Fruit fly (Drosophila melanogaster): Measurements from ENCODE around the gene Lint-O.

Lint-O gene

dm6 chrX:2704134-2704773, 5.8 kb downstream of the Lint-O start, which contains the start of gene eIF2Bbeta (continued):
- TF ChIP-seq corto (GFP tag; optimal IDR thresholded peaks at IDR 0.05): no peak
- TF ChIP-seq Scr (GFP tag; IDR thresholded peaks at IDR 0.05; ENCODE audit: partially characterized antibody): 0 out of 2 replicates have a peak, but pooled peaks have one; percentile 21
- no peak for TF ChIP-seq unpg (GFP tag; optimal IDR thresholded peaks at IDR 0.05)
- no peak for TF ChIP-seq jumu (GFP tag; optimal IDR thresholded peaks at IDR 0.05)
- no peak for TF ChIP-seq Poxn (GFP tag; IDR thresholded peaks at IDR 0.05)
- 0 out of 2 replicates have a peak, but pooled peaks have one; percentile 3 for TF ChIP-seq slbo (GFP tag; IDR thresholded peaks at IDR 0.05)
- TF ChIP-seq knrl (GFP tag; IDR thresholded peaks at IDR 0.05; ENCODE audit: partially characterized antibody): no peak
- TF ChIP-seq Eip74EF (GFP tag; optimal IDR thresholded peaks at IDR 0.05): no peak
- no peak for TF ChIP-seq cwo (GFP tag; optimal IDR thresholded peaks at IDR 0.05)
- TF ChIP-seq gcm2 (GFP tag; optimal IDR thresholded peaks at IDR 0.05): no peak
- TF ChIP-seq CG11696 (GFP tag; IDR thresholded peaks at IDR 0.05): no peak
- TF ChIP-seq trem (tag; optimal IDR thresholded peaks at IDR 0.05): no peak
- no peak for TF ChIP-seq CG3163 (GFP tag; optimal IDR thresholded peaks at IDR 0.05)
- TF ChIP-seq insv (GFP tag; optimal IDR thresholded peaks at IDR 0.05): no peak
- TF ChIP-seq Dip2 (GFP tag; IDR thresholded peaks at IDR 0.05): no peak
- TF ChIP-seq jing (GFP tag; optimal IDR thresholded peaks at IDR 0.05): no peak
- TF ChIP-seq tin (GFP tag; optimal IDR thresholded peaks at IDR 0.05): no peak
- TF ChIP-seq zfh1 (GFP tag; IDR thresholded peaks at IDR 0.05): no peak
- TF ChIP-seq CG16863 (GFP tag; optimal IDR thresholded peaks at IDR 0.05): no peak
- no peak for TF ChIP-seq gem (tag; optimal IDR thresholded peaks at IDR 0.05)
- TF ChIP-seq HLH4C (GFP tag; IDR thresholded peaks at IDR 0.05; ENCODE audit: partially characterized antibody): 0 out of 3 replicates have a peak, but pooled peaks have one; percentile 16
- no peak for TF ChIP-seq al (GFP tag; IDR thresholded peaks at IDR 0.05)
- TF ChIP-seq pzg (GFP tag; optimal IDR thresholded peaks at IDR 0.05): peak; percentile 4
- TF ChIP-seq CG15514 (GFP tag; optimal IDR thresholded peaks at IDR 0.05): peak; percentile 27
- TF ChIP-seq nerfin-2 (GFP tag; IDR thresholded peaks at IDR 0.05; ENCODE audit: partially characterized antibody): no peak
- no peak for TF ChIP-seq Ada2b (GFP tag; IDR thresholded peaks at IDR 0.05)
- TF ChIP-seq CG5180 (GFP tag; optimal IDR thresholded peaks at IDR 0.05): no peak
- TF ChIP-seq NFAT (GFP tag; IDR thresholded peaks at IDR 0.05): no peak
- 0 out of 4 replicates have a peak, but pooled peaks have one; percentile 30 for TF ChIP-seq Dll (GFP tag; IDR thresholded peaks at IDR 0.05; ENCODE audit: partially characterized antibody)
- TF ChIP-seq CG7786 (GFP tag; optimal IDR thresholded peaks at IDR 0.05): no peak
- no peak for TF ChIP-seq vvl (GFP tag; IDR thresholded peaks at IDR 0.05)
- peak; percentile 60 for TF ChIP-seq BEAF-32 (GFP tag; optimal IDR thresholded peaks at IDR 0.05)
- no peak for TF ChIP-seq CG6683 (GFP tag; optimal IDR thresholded peaks at IDR 0.05)
- no peak for TF ChIP-seq tll (GFP tag; optimal IDR thresholded peaks at IDR 0.05)
- no peak for TF ChIP-seq E2f2 (GFP tag; IDR thresholded peaks at IDR 0.05)
- 0 out of 2 replicates have a peak, but pooled peaks have one; percentile 16 for TF ChIP-seq Rfx (GFP tag; IDR thresholded peaks at IDR 0.05)
- no peak for TF ChIP-seq prd (optimal IDR thresholded peaks at IDR 0.05)
- TF ChIP-seq prd (GFP tag; IDR thresholded peaks at IDR 0.05): 0 out of 3 replicates have a peak, but pooled peaks have one; percentile 30
- TF ChIP-seq Optix (GFP tag; IDR thresholded peaks at IDR 0.05): no peak
- TF ChIP-seq Sin3A (optimal IDR thresholded peaks at IDR 0.05): no peak
- no peak for TF ChIP-seq YL-1 (GFP tag; optimal IDR thresholded peaks at IDR 0.05)
- TF ChIP-seq ro (GFP tag; IDR thresholded peaks at IDR 0.05): no peak
- TF ChIP-seq CG11504 (tag; optimal IDR thresholded peaks at IDR 0.05): no peak
- TF ChIP-seq CG3847 (GFP tag; IDR thresholded peaks at IDR 0.05): no peak
- no peak for TF ChIP-seq CG18764 (GFP tag; optimal IDR thresholded peaks at IDR 0.05)
- no peak for TF ChIP-seq eyg (GFP tag; optimal IDR thresholded peaks at IDR 0.05)
- TF ChIP-seq dm (GFP tag; optimal IDR thresholded peaks at IDR 0.05): no peak
- TF ChIP-seq wdn (GFP tag; IDR thresholded peaks at IDR 0.05): no peak
- no peak for TF ChIP-seq CG17385 (GFP tag; optimal IDR thresholded peaks at IDR 0.05)
- no peak for TF ChIP-seq sob (GFP tag; IDR thresholded peaks at IDR 0.05)
